Worm (Caenorhabditis elegans) whole organism, L4/young adult: ENCODE results near the gene mig-10.

Experiments
- W03F9.2 ChIP-seq: fragments of 150-350 bp; optimal IDR thresholded peaks from 2 replicates; lab custom pipeline; 2014; ENCODE audit warnings: missing biosample characterization, missing genetic modification characterization
- dao-5 ChIP-seq: sonication (generic microtip); optimal IDR thresholded peaks from 2 replicates; lab custom pipeline; 2016; ENCODE audit warnings: missing genotype, missing genetic modification characterization, moderate library complexity, missing compliant biosample characterization
- him-1 ChIP-seq: sonication (generic microtip); optimal IDR thresholded peaks from 2 replicates; lab custom pipeline; 2016; ENCODE audit warnings: missing genotype, missing genetic modification reagents, missing genetic modification characterization, missing compliant biosample characterization

DNA sequence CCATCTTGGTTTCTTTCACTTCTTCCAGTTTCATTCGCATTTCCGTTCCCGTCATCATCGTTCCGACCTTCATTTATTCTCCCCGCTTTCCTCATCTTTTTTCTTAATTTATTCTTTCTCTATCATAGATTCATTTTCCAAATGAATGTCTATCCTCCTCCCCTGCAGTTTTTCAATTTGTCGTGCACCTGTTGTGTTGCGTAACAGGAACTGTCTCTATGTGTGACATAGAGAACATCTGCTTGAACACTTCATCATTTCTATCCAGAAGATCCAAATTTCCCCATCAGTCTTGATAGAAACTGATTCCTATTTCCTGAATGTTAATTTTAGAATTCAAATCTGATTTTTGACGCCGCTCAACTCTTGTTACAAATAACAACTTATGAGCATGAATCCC lies 4.6 kb downstream of the mig-10 start:
- no peak for TF ChIP-seq him-1 (tag; lab: Kevin White, UChicago)
- TF ChIP-seq W03F9.2 (tag; lab: Kevin White, UChicago): no peak
- no peak for TF ChIP-seq dao-5 (tag; lab: Kevin White, UChicago)
